Fruit fly (Drosophila melanogaster) whole organism, embryonic: ENCODE measurements around the gene CG1801.

Source experiments
- ATbp ChIP-seq: fragments of 200-800 bp; sonication (Bioruptor generic); optimal IDR thresholded peaks from 2 replicates; lab custom pipeline; 2017; ENCODE audit warnings: missing biosample characterization, mild to moderate bottlenecking, missing genetic modification characterization, missing genetic modification reagents
- Aef1 ChIP-seq: fragments of 200-800 bp; sonication (Bioruptor generic); IDR thresholded peaks from 3 replicates; pipeline ENCODE4 v1.3.6; 2022; ENCODE audit warnings: missing biosample characterization, missing genetic modification characterization
- Atf-2 ChIP-seq: fragments of 200-800 bp; sonication (Bioruptor generic); optimal IDR thresholded peaks from 2 replicates; lab custom pipeline; 2016; ENCODE audit warnings: missing biosample characterization, missing genetic modification characterization
- CG10431 ChIP-seq: fragments of 200-800 bp; sonication (Bioruptor generic); optimal IDR thresholded peaks from 3 replicates; lab custom pipeline; 2018; ENCODE audit warnings: missing biosample characterization, mild to moderate bottlenecking, missing genetic modification characterization
- CG10565 ChIP-seq: fragments of 200-800 bp; sonication (Bioruptor generic); optimal IDR thresholded peaks from 3 replicates; lab custom pipeline; 2016; ENCODE audit warnings: missing biosample characterization, mild to moderate bottlenecking, missing genetic modification characterization
- CG11456 ChIP-seq: fragments of 200-800 bp; sonication (Bioruptor generic); IDR thresholded peaks from 3 replicates; pipeline ENCODE4 v1.3.6; 2022; ENCODE audit warnings: missing biosample characterization, missing genetic modification characterization
- CG12391 ChIP-seq: fragments of 200-800 bp; sonication (Bioruptor generic); optimal IDR thresholded peaks from 3 replicates; lab custom pipeline; 2018; ENCODE audit warnings: missing biosample characterization, mild to moderate bottlenecking, missing genetic modification characterization, moderate library complexity
- CG12659 ChIP-seq: fragments of 200-800 bp; sonication (Bioruptor generic); optimal IDR thresholded peaks from 3 replicates; lab custom pipeline; 2017; ENCODE audit warnings: mild to moderate bottlenecking, missing biosample characterization, missing genetic modification reagents, missing genetic modification characterization
- CG12769 ChIP-seq: fragments of 200-800 bp; sonication (Bioruptor generic); optimal IDR thresholded peaks from 2 replicates; lab custom pipeline; 2019; ENCODE audit warnings: missing biosample characterization, mild to moderate bottlenecking, missing genetic modification characterization, moderate library complexity
- CG13287 ChIP-seq: fragments of 200-800 bp; sonication (Bioruptor generic); IDR thresholded peaks from 2 replicates; pipeline ENCODE4 v1.3.6; 2022; ENCODE audit warnings: missing biosample characterization, missing genetic modification characterization; ENCODE audit not compliant: partially characterized antibody
- CG15514 ChIP-seq: fragments of 200-800 bp; sonication (Bioruptor generic); optimal IDR thresholded peaks from 3 replicates; lab custom pipeline; 2017; ENCODE audit warnings: missing biosample characterization, missing genetic modification characterization, mild to moderate bottlenecking, moderate library complexity, missing genetic modification reagents
- CG15696 ChIP-seq: fragments of 200-800 bp; sonication (Bioruptor generic); optimal IDR thresholded peaks from 2 replicates; lab custom pipeline; 2019; ENCODE audit warnings: missing biosample characterization, mild to moderate bottlenecking, missing genetic modification characterization, moderate library complexity
- CG1647 ChIP-seq: fragments of 200-800 bp; sonication (Bioruptor generic); optimal IDR thresholded peaks from 3 replicates; lab custom pipeline; 2016; ENCODE audit warnings: missing biosample characterization, missing genetic modification characterization
- CG17328 ChIP-seq: fragments of 200-800 bp; sonication (Bioruptor generic); IDR thresholded peaks from 2 replicates; pipeline ENCODE4 v1.3.6; 2022; ENCODE audit warnings: missing biosample characterization, missing genetic modification characterization
- CG1832 ChIP-seq: fragments of 200-800 bp; sonication (Bioruptor generic); optimal IDR thresholded peaks from 2 replicates; lab custom pipeline; 2017; ENCODE audit warnings: missing biosample characterization, mild to moderate bottlenecking, missing genetic modification characterization, inconsistent platforms
- CG2199 ChIP-seq: fragments of 200-800 bp; sonication (Bioruptor generic); IDR thresholded peaks from 3 replicates; pipeline ENCODE4 v1.3.6; 2022; ENCODE audit warnings: missing biosample characterization, missing genetic modification characterization
- CG30020 ChIP-seq: fragments of 200-800 bp; optimal IDR thresholded peaks from 2 replicates; lab custom pipeline; 2019; ENCODE audit warnings: missing biosample characterization, mild to moderate bottlenecking, missing genetic modification characterization, moderate library complexity
- CG30431 ChIP-seq: fragments of 200-800 bp; sonication (Bioruptor generic); optimal IDR thresholded peaks from 2 replicates; lab custom pipeline; 2017; ENCODE audit warnings: missing biosample characterization, missing genetic modification characterization
- CG34376 ChIP-seq: fragments of 200-800 bp; sonication (Bioruptor generic); optimal IDR thresholded peaks from 2 replicates; lab custom pipeline; 2018; ENCODE audit warnings: missing biosample characterization, mild to moderate bottlenecking, missing genetic modification characterization
- CG3726 ChIP-seq: fragments of 200-800 bp; sonication (Bioruptor generic); IDR thresholded peaks from 3 replicates; pipeline ENCODE4, ENCODE4 v1.3.6; 2022; ENCODE audit warnings: missing biosample characterization, missing genetic modification characterization
- CG4424 ChIP-seq: fragments of 200-800 bp; sonication (Bioruptor generic); optimal IDR thresholded peaks from 3 replicates; lab custom pipeline; 2016; ENCODE audit warnings: missing biosample characterization, missing genetic modification characterization
- CG4617 ChIP-seq: fragments of 200-800 bp; sonication (Bioruptor generic); optimal IDR thresholded peaks from 3 replicates; lab custom pipeline; 2016; ENCODE audit warnings: missing biosample characterization, missing genetic modification characterization, borderline replicate concordance
- CG7839 ChIP-seq: fragments of 200-800 bp; sonication (Bioruptor generic); optimal IDR thresholded peaks from 3 replicates; lab custom pipeline; 2018; ENCODE audit warnings: missing biosample characterization, mild to moderate bottlenecking, missing genetic modification characterization, moderate library complexity
- CG9609 ChIP-seq: fragments of 200-800 bp; sonication (Bioruptor generic); optimal IDR thresholded peaks from 3 replicates; lab custom pipeline; 2016; ENCODE audit warnings: missing biosample characterization, missing genetic modification characterization
- Dbx ChIP-seq: fragments of 200-800 bp; sonication (Bioruptor generic); IDR thresholded peaks from 3 replicates; pipeline ENCODE4 v1.3.6; 2022; ENCODE audit warnings: missing biosample characterization, missing genetic modification characterization
- Deaf1 ChIP-seq: fragments of 200-800 bp; optimal IDR thresholded peaks from 3 replicates; lab custom pipeline; 2019; ENCODE audit warnings: missing biosample characterization, mild to moderate bottlenecking, missing genetic modification characterization, moderate library complexity
- HLHmδ ChIP-seq: fragments of 200-800 bp; sonication (Bioruptor generic); optimal IDR thresholded peaks from 2 replicates; lab custom pipeline; 2018; ENCODE audit warnings: missing biosample characterization, mild to moderate bottlenecking, missing genetic modification characterization, moderate library complexity
- Hmr ChIP-seq: fragments of 200-800 bp; sonication (Bioruptor generic); optimal IDR thresholded peaks from 3 replicates; lab custom pipeline; 2017; ENCODE audit warnings: mild to moderate bottlenecking, missing biosample characterization, missing genetic modification reagents, missing genetic modification characterization
- Lhr ChIP-seq: fragments of 200-800 bp; sonication (Bioruptor generic); optimal IDR thresholded peaks from 3 replicates; lab custom pipeline; 2017; ENCODE audit warnings: mild to moderate bottlenecking, missing biosample characterization, missing genetic modification reagents, missing genetic modification characterization
- Max ChIP-seq: fragments of 200-800 bp; sonication (Bioruptor generic); optimal IDR thresholded peaks from 2 replicates; lab custom pipeline; 2016; ENCODE audit warnings: missing biosample characterization, mild to moderate bottlenecking, missing genetic modification characterization
- Opbp ChIP-seq: fragments of 200-800 bp; sonication (Bioruptor generic); IDR thresholded peaks from 3 replicates; pipeline ENCODE4 v1.3.6; 2022; ENCODE audit warnings: missing biosample characterization, missing genetic modification characterization; ENCODE audit not compliant: partially characterized antibody
- Spps ChIP-seq: fragments of 200-800 bp; sonication (Bioruptor generic); optimal IDR thresholded peaks from 2 replicates; lab custom pipeline; 2018; ENCODE audit warnings: missing biosample characterization, mild to moderate bottlenecking, missing genetic modification characterization
- bab2 ChIP-seq: fragments of 200-800 bp; sonication (Bioruptor generic); optimal IDR thresholded peaks from 2 replicates; lab custom pipeline; 2016; ENCODE audit warnings: missing biosample characterization, missing genetic modification characterization
- cas ChIP-seq: fragments of 200-800 bp; sonication (Bioruptor generic); IDR thresholded peaks from 2 replicates; pipeline ENCODE4 v1.3.6; 2022; ENCODE audit warnings: missing biosample characterization, missing genetic modification characterization
- crc ChIP-seq: fragments of 200-800 bp; sonication (Bioruptor generic); optimal IDR thresholded peaks from 2 replicates; lab custom pipeline; 2016; ENCODE audit warnings: missing biosample characterization, missing genetic modification characterization
- ftz-f1 ChIP-seq: fragments of 200-800 bp; sonication (Bioruptor generic); optimal IDR thresholded peaks from 2 replicates; lab custom pipeline; 2016; ENCODE audit warnings: missing biosample characterization, missing genetic modification characterization
- gfzf ChIP-seq: fragments of 200-800 bp; sonication (Bioruptor generic); optimal IDR thresholded peaks from 2 replicates; lab custom pipeline; 2016; ENCODE audit warnings: missing biosample characterization, mild to moderate bottlenecking, missing genetic modification characterization, moderate library complexity
- jigr1 ChIP-seq: fragments of 200-800 bp; sonication (Bioruptor generic); IDR thresholded peaks from 3 replicates; pipeline ENCODE4 v1.3.6; 2022; ENCODE audit warnings: missing biosample characterization, missing genetic modification characterization
- maf-S ChIP-seq: fragments of 200-800 bp; sonication (Bioruptor generic); optimal IDR thresholded peaks from 2 replicates; lab custom pipeline; 2016; ENCODE audit warnings: missing biosample characterization, missing genetic modification characterization
- onecut ChIP-seq: fragments of 200-800 bp; sonication (Bioruptor generic); IDR thresholded peaks from 2 replicates; pipeline ENCODE4 v1.3.6; 2022; ENCODE audit warnings: missing biosample characterization, missing genetic modification characterization
- p53 ChIP-seq: fragments of 200-800 bp; sonication (Bioruptor generic); optimal IDR thresholded peaks from 2 replicates; lab custom pipeline; 2016; ENCODE audit warnings: missing biosample characterization, missing genetic modification characterization
- prd ChIP-seq, 3 experiments: fragments of >200 bp in 2 of 3; fragments of 200-800 bp in 1 of 3; sonication (Bioruptor generic) in 1 of 3; optimal IDR thresholded peaks in 2 of 3; IDR thresholded peaks in 1 of 3; 2 replicates in 2 of 3; 3 replicates in 1 of 3; pipeline versions ENCODE4 v1.3.6 to Lab custom; 2017 to 2022; ENCODE audit warnings: missing biosample characterization in 1 of 3, missing genetic modification characterization in 1 of 3
- ro ChIP-seq: fragments of 200-800 bp; sonication (Bioruptor generic); IDR thresholded peaks from 2 replicates; pipeline ENCODE4 v1.3.6; 2022; ENCODE audit warnings: missing biosample characterization, missing genetic modification characterization
- salm ChIP-seq: fragments of 200-800 bp; sonication (Bioruptor generic); optimal IDR thresholded peaks from 2 replicates; lab custom pipeline; 2018; ENCODE audit warnings: missing biosample characterization, mild to moderate bottlenecking, missing genetic modification characterization
- sd ChIP-seq: fragments of 200-800 bp; sonication (Bioruptor generic); optimal IDR thresholded peaks from 3 replicates; lab custom pipeline; 2018; ENCODE audit warnings: missing biosample characterization, mild to moderate bottlenecking, missing genetic modification characterization, moderate library complexity
- sens ChIP-seq: fragments of 200-800 bp; sonication (Bioruptor generic); peaks from one replicate; lab custom pipeline; 2016; ENCODE audit warnings: missing biosample characterization, missing genetic modification characterization
- shn ChIP-seq: fragments of 200-800 bp; sonication (Bioruptor generic); optimal IDR thresholded peaks from 3 replicates; lab custom pipeline; 2016; ENCODE audit warnings: missing biosample characterization, missing genetic modification characterization
- tap ChIP-seq: fragments of 200-800 bp; optimal IDR thresholded peaks from 3 replicates; lab custom pipeline; 2019; ENCODE audit warnings: missing biosample characterization, mild to moderate bottlenecking, missing genetic modification characterization, moderate library complexity
- tgo ChIP-seq: fragments of 200-800 bp; sonication (Bioruptor generic); IDR thresholded peaks from 3 replicates; pipeline ENCODE4 v1.3.6; 2022; ENCODE audit warnings: missing biosample characterization, missing genetic modification characterization

CG1801 gene

DNA sequence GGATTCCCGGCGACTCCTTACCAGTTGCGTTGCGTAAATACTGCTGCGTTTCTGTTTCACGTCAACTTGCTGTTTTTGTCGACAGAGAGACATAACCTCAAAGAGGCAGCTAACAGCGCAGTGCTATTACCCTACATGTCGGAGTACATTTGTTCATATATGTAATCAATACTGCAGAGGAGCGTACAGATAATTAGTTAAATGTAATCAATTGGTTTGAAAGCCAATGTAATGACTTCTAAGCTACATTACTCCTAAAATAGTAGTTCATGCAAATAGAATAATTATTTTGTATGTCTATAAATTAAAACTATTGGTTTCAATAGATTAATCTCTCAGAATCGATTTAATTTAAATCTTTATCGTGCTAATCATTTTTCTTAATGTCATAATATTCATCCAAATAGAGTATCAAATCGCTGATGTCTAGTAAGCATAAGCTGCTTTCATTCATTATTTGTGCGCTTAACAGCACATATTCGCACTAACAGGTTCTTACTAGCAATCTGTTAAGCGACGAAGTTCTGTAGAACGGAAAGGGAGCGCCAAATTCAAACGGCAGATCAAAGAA lies 2.0 kb upstream of the CG1801 start, which contains the start of the genes SLIRP1 and anox (continued):
- peak; percentile 9 for TF ChIP-seq p53 (GFP tag; lab: Kevin White, UChicago)
- TF ChIP-seq CG1647 (GFP tag; lab: Kevin White, UChicago), result peak; percentile 55
- peak; percentile 70 for TF ChIP-seq CG30020 (tag; lab: Kevin White, UChicago)
- TF ChIP-seq CG12769 (tag; lab: Kevin White, UChicago), result peak; percentile 83
- peak; percentile 93 for TF ChIP-seq CG12391 (tag; lab: Kevin White, UChicago)
- no peak for TF ChIP-seq ftz-f1 (GFP tag; lab: Kevin White, UChicago)
- TF ChIP-seq CG10565 (GFP tag; lab: Kevin White, UChicago), result peak; percentile 28
- peak; percentile 89 for TF ChIP-seq CG4424
- peak; percentile 70 for TF ChIP-seq CG30431 (GFP tag; lab: Kevin White, UChicago)
- peak; percentile 73 for TF ChIP-seq salm (tag; lab: Kevin White, UChicago)
- peak; percentile 68 for TF ChIP-seq CG15514
- TF ChIP-seq Dbx, result peak; percentile 80
- TF ChIP-seq Hmr (GFP tag; lab: Kevin White, UChicago), result peak; percentile 90
- TF ChIP-seq ro, result peak; percentile 29; the same call in 1 of the 2 replicates
- TF ChIP-seq sd, result no peak
- peak; percentile 68 for TF ChIP-seq bab2
- TF ChIP-seq jigr1 (GFP tag; lab: Robert Waterston, UW), result 0 out of 3 replicates have a peak, but pooled peaks have one; percentile 31
- TF ChIP-seq CG17328 (GFP tag; lab: Robert Waterston, UW), result peak; percentile 64
- TF ChIP-seq CG11456 (GFP tag; lab: Robert Waterston, UW), result peak; percentile 79; the same call in 1 of the 3 replicates
- no peak for TF ChIP-seq HLHmδ (GFP tag; lab: Kevin White, UChicago)
- TF ChIP-seq CG12659 (GFP tag; lab: Kevin White, UChicago), result peak; percentile 90
- TF ChIP-seq CG13287 (GFP tag; lab: Robert Waterston, UW), result no peak
- TF ChIP-seq Lhr (GFP tag; lab: Kevin White, UChicago), result peak; percentile 67
- peak; percentile 84 for TF ChIP-seq shn (GFP tag; lab: Kevin White, UChicago)
- no peak for TF ChIP-seq gfzf (GFP tag; lab: Kevin White, UChicago)
- TF ChIP-seq CG15696 (tag; lab: Kevin White, UChicago), result peak; percentile 68
- peak; percentile 70 for TF ChIP-seq Spps (tag; lab: Kevin White, UChicago)
- peak; percentile 78 for TF ChIP-seq Aef1 (GFP tag; lab: Robert Waterston, UW)
- peak; percentile 70 for TF ChIP-seq CG10431
- no peak for TF ChIP-seq CG2199 (GFP tag; lab: Robert Waterston, UW)
- peak; percentile 74 for TF ChIP-seq Deaf1 (tag; lab: Kevin White, UChicago)
- peak; percentile 55 for TF ChIP-seq CG4617 (GFP tag; lab: Kevin White, UChicago)
- no peak for TF ChIP-seq Opbp (GFP tag; lab: Robert Waterston, UW)
- peak; percentile 94 for TF ChIP-seq CG7839
- peak; percentile 69 for TF ChIP-seq cas (GFP tag; lab: Robert Waterston, UW)
- TF ChIP-seq CG34376, result peak; percentile 77
- peak; percentile 83 for TF ChIP-seq Atf-2 (GFP tag; lab: Kevin White, UChicago)
- peak; percentile 69 for TF ChIP-seq maf-S (GFP tag; lab: Kevin White, UChicago)
- peak; percentile 85 for TF ChIP-seq tgo
- peak; percentile 97 for TF ChIP-seq sens
- TF ChIP-seq onecut (GFP tag; lab: Robert Waterston, UW), result peak; percentile 60
- TF ChIP-seq CG1832, result no peak
- peak; percentile 48; the same call in 1 of the 3 replicates for TF ChIP-seq CG3726
- peak; percentile 66 for TF ChIP-seq ATbp
- TF ChIP-seq CG9609 (GFP tag; lab: Kevin White, UChicago), result peak; percentile 72
- peak; percentile 75 for TF ChIP-seq Max (GFP tag; lab: Kevin White, UChicago)
- TF ChIP-seq crc (GFP tag; lab: Kevin White, UChicago), result peak; percentile 40
- no peak for TF ChIP-seq prd (optimal IDR thresholded peaks at IDR 0.05; lab: Kevin White, UChicago)
- TF ChIP-seq prd (GFP tag; IDR thresholded peaks at IDR 0.05; lab: Robert Waterston, UW), result peak; percentile 80
- peak; percentile 81 for TF ChIP-seq tap (tag; lab: Kevin White, UChicago)
